Worm (Caenorhabditis elegans): Measurements from ENCODE around the gene C18F10.7.

The C18F10.7 gene

DNA sequence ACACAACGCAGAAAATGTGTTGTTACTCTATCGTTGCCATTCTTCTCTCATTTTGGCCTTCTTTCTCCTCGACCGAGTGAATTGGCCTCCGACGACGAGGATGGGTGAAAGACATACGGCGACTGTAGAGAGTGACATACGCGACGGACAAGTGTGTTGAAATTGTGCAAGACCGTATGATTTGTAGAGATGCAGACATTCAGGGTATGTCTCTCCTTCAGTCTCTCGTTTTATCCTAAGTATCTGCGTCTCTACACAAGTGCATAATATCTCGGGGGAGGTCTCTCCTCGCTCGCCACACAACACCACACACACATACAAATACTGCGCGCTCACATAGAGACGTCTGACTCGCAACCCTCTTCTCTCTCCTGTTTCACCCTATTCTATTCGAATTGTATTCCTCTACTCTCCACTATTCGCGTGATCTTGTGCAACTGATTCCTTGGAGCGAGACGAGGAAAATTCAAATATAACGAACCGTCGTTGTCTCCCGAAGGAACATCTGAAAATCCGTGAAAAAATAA is 2.0 kb upstream of the C18F10.7 start, which contains the start of gene hmg-1.2 (continued):
- TF ChIP-seq lin-1 (GFP tag; IDR thresholded peaks at IDR 0.05) (peak; percentile 33; the same call in 1 of the 2 replicates), lsy-2 (tag; optimal IDR thresholded peaks at IDR 0.05) (peak; percentile 54 to 83), lin-39 (tag; optimal IDR thresholded peaks at IDR 0.05) (no peak), F49E8.2 (tag; optimal IDR thresholded peaks at IDR 0.05; ENCODE audit: borderline replicate concordance) (no peak), mep-1 (tag; optimal IDR thresholded peaks at IDR 0.05) (peak; percentile 84), jun-1 (tag; optimal IDR thresholded peaks at IDR 0.05) (peak; percentile 60), zfp-2 (tag; optimal IDR thresholded peaks at IDR 0.05) (no peak), nhr-25 (tag; optimal IDR thresholded peaks at IDR 0.05; ENCODE audit: borderline replicate concordance, insufficient read depth) (peak; percentile 7), hif-1 (tag; optimal IDR thresholded peaks at IDR 0.05) (peak in 1 of 2 experiments; percentile 78), daf-8 (GFP tag; IDR thresholded peaks at IDR 0.05) (no peak), unc-39 (tag; optimal IDR thresholded peaks at IDR 0.05) (no peak), spr-1 (tag; optimal IDR thresholded peaks at IDR 0.05) (peak; percentile 70), nhr-77 (tag; optimal IDR thresholded peaks at IDR 0.05) (peak; percentile 47), set-16 (GFP tag; IDR thresholded peaks at IDR 0.05) (peak; percentile 31; the same call in 1 of the 2 replicates), dve-1 (tag; optimal IDR thresholded peaks at IDR 0.05; ENCODE audit: insufficient read depth) (peak; percentile 84), T20F7.1 (GFP tag; optimal IDR thresholded peaks at IDR 0.05) (peak; percentile 59), tra-1 (GFP tag; IDR thresholded peaks at IDR 0.05) (0 out of 2 replicates have a peak, but pooled peaks have one; percentile 58), Y105C5A.15 (GFP tag; IDR thresholded peaks at IDR 0.05) (no peak), mdt-29 (GFP tag; IDR thresholded peaks at IDR 0.05) (no peak), arid-1 (GFP tag; conservative IDR thresholded peaks at IDR 0.05) (peak; percentile 77), lir-3 (tag; optimal IDR thresholded peaks at IDR 0.05) (no peak), ceh-20 (GFP tag; IDR thresholded peaks at IDR 0.05) (0 out of 2 replicates have a peak, but pooled peaks have one; percentile 44), snpc-4 (tag; optimal IDR thresholded peaks at IDR 0.05) (no peak), nhr-237 (tag; optimal IDR thresholded peaks at IDR 0.05) (no peak), dpl-1 (GFP tag; optimal IDR thresholded peaks at IDR 0.05) (peak; percentile 62), Y48G9A.11 (GFP tag; IDR thresholded peaks at IDR 0.05) (no peak), Y75B8A.6 (GFP tag; IDR thresholded peaks at IDR 0.05) (no peak), nhr-76 (tag; optimal IDR thresholded peaks at IDR 0.05) (no peak), hlh-11 (tag; optimal IDR thresholded peaks at IDR 0.05) (peak; percentile 97), ceh-82 (tag; optimal IDR thresholded peaks at IDR 0.05) (no peak), ceh-32 (tag; optimal IDR thresholded peaks at IDR 0.05; ENCODE audit: poor library complexity) (no peak), lin-29 (GFP tag; IDR thresholded peaks at IDR 0.05) (no peak), ztf-7 (tag; optimal IDR thresholded peaks at IDR 0.05) (peak; percentile 16), ZK546.5 (tag; optimal IDR thresholded peaks at IDR 0.05) (no peak), saeg-2 (GFP tag; IDR thresholded peaks at IDR 0.05) (no peak), aha-1 (tag) (peak; percentile 91), madf-9 (GFP tag; conservative IDR thresholded peaks at IDR 0.05) (0 out of 2 replicates have a peak, but pooled peaks have one; percentile 40)

DNA sequence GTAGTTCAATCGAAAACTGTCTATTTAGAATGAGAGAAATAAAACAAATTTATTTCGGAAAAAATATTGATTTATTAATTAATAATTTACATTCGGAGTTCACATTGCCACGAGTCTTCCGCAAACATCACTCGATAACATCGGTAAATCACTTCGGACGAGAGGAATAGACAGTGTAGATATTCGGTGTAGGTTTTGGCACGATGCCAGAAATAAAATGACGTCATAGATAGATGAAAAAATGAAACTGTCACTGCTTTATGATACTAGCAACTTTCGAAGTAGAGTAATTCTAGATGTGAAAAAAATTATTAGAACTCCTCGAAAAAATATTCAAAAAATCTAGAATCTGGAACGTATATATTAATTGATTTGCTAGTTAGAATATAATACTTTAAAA is 1.3 kb upstream of the C18F10.7 start:
- TF ChIP-seq hlh-30 (tag; optimal IDR thresholded peaks at IDR 0.05; ENCODE audit: insufficient read depth) (no peak), rbr-2 (tag; optimal IDR thresholded peaks at IDR 0.05) (no peak), lin-15B (tag; optimal IDR thresholded peaks at IDR 0.05) (no peak), ceh-20 (GFP tag; IDR thresholded peaks at IDR 0.05) (no peak), vab-7 (GFP tag; IDR thresholded peaks at IDR 0.05) (no peak), T20F7.1 (GFP tag; optimal IDR thresholded peaks at IDR 0.05) (no peak), Y5F2A.4 (GFP tag; optimal IDR thresholded peaks at IDR 0.05) (no peak), nhr-11 (tag; optimal IDR thresholded peaks at IDR 0.05) (no peak), ceh-28 (tag; optimal IDR thresholded peaks at IDR 0.05) (no peak), madf-5 (GFP tag; IDR thresholded peaks at IDR 0.05) (no peak), daf-8 (GFP tag; IDR thresholded peaks at IDR 0.05) (no peak), nhr-10 (tag; optimal IDR thresholded peaks at IDR 0.05) (no peak), lin-13 (GFP tag; optimal IDR thresholded peaks at IDR 0.05) (no peak), nhr-25 (tag; optimal IDR thresholded peaks at IDR 0.05; ENCODE audit: borderline replicate concordance, insufficient read depth) (no peak), dve-1 (tag; optimal IDR thresholded peaks at IDR 0.05; ENCODE audit: insufficient read depth) (no peak), egl-27 (tag; optimal IDR thresholded peaks at IDR 0.05) (no peak), ceh-32 (tag; optimal IDR thresholded peaks at IDR 0.05; ENCODE audit: poor library complexity) (no peak), dmd-9 (GFP tag; IDR thresholded peaks at IDR 0.05) (no peak)

Measured in whole organism, L4 larva.